Fruit fly (Drosophila melanogaster): Measurements from ENCODE around the gene CG14453.
A peak's percentile ranks its signal among the peaks of the same experiment; 100 is the strongest.

The CG14453 gene

dm6 chr3L:22717137-22717767, 23.4 kb downstream of the CG14453 start, which contains the start of the genes ArfGAP3 and CG32452 (continued):
- TF ChIP-seq CG15601 (tag; optimal IDR thresholded peaks at IDR 0.05), result peak; percentile 77
- peak; percentile 58; the same call in 1 of the 2 replicates for TF ChIP-seq unc-4 (GFP tag; IDR thresholded peaks at IDR 0.05; ENCODE audit: partially characterized antibody)
- TF ChIP-seq NFAT (GFP tag; IDR thresholded peaks at IDR 0.05), result peak; percentile 72
- peak; percentile 67 for TF ChIP-seq Hr3 (GFP tag; optimal IDR thresholded peaks at IDR 0.05)
- TF ChIP-seq br (optimal IDR thresholded peaks at IDR 0.05), result no peak
- TF ChIP-seq Ptx1 (GFP tag; IDR thresholded peaks at IDR 0.05), result peak; percentile 80
- TF ChIP-seq Awh (GFP tag; IDR thresholded peaks at IDR 0.05), result no peak; the same call in 1 of the 2 replicates
- peak; percentile 50 for TF ChIP-seq MTF-1 (GFP tag; optimal IDR thresholded peaks at IDR 0.05; ENCODE audit: borderline replicate concordance)
- peak; percentile 53 for TF ChIP-seq tx (GFP tag; optimal IDR thresholded peaks at IDR 0.05)
- TF ChIP-seq prd (optimal IDR thresholded peaks at IDR 0.05), result no peak
- TF ChIP-seq prd (GFP tag; IDR thresholded peaks at IDR 0.05), result peak; percentile 84
- TF ChIP-seq gcm (GFP tag; optimal IDR thresholded peaks at IDR 0.05), result peak; percentile 54
- peak; percentile 91 for TF ChIP-seq row (GFP tag; IDR thresholded peaks at IDR 0.05)
- TF ChIP-seq CG1024 (GFP tag; IDR thresholded peaks at IDR 0.05), result 0 out of 2 replicates have a peak, but pooled peaks have one; percentile 28
- peak; percentile 75 for TF ChIP-seq CG12942 (GFP tag; optimal IDR thresholded peaks at IDR 0.05)
- peak; percentile 41 for TF ChIP-seq Usf (GFP tag; optimal IDR thresholded peaks at IDR 0.05)
- TF ChIP-seq CG16815 (GFP tag; optimal IDR thresholded peaks at IDR 0.05), result peak; percentile 51
- peak; percentile 95 for TF ChIP-seq CG18011 (GFP tag; optimal IDR thresholded peaks at IDR 0.05)
- peak; percentile 52 for TF ChIP-seq Nf-YB (GFP tag; optimal IDR thresholded peaks at IDR 0.05)
- TF ChIP-seq Fer3 (tag; optimal IDR thresholded peaks at IDR 0.05), result peak; percentile 78
- no peak for TF ChIP-seq cad (GFP tag; optimal IDR thresholded peaks at IDR 0.05)
- TF ChIP-seq sens (GFP tag), result peak; percentile 93
- TF ChIP-seq CG7928 (GFP tag; optimal IDR thresholded peaks at IDR 0.05), result no peak
- TF ChIP-seq CG10543 (GFP tag; optimal IDR thresholded peaks at IDR 0.05), result peak; percentile 81
- no peak for TF ChIP-seq Tbp (GFP tag; optimal IDR thresholded peaks at IDR 0.05)
- peak; percentile 66 for TF ChIP-seq CG8290 (GFP tag; optimal IDR thresholded peaks at IDR 0.05)
- peak; percentile 24 to 71 for TF ChIP-seq CG8290 (tag; optimal IDR thresholded peaks at IDR 0.05)
- TF ChIP-seq CG11398 (GFP tag; optimal IDR thresholded peaks at IDR 0.05), result peak; percentile 27
- peak; percentile 55 for TF ChIP-seq her (GFP tag; optimal IDR thresholded peaks at IDR 0.05)
- peak; percentile 50 for TF ChIP-seq CrebB (tag; optimal IDR thresholded peaks at IDR 0.05)
- TF ChIP-seq CG4707 (GFP tag; optimal IDR thresholded peaks at IDR 0.05), result no peak
- no peak for TF ChIP-seq hth (optimal IDR thresholded peaks at IDR 0.05)
- no peak for TF ChIP-seq Vsx1 (GFP tag; optimal IDR thresholded peaks at IDR 0.05)
- peak; percentile 61 for TF ChIP-seq CG10462 (GFP tag; optimal IDR thresholded peaks at IDR 0.05)
- peak; percentile 79 for TF ChIP-seq CG14441 (GFP tag; IDR thresholded peaks at IDR 0.05)
- no peak for TF ChIP-seq CG7987 (GFP tag; optimal IDR thresholded peaks at IDR 0.05)
- peak; percentile 33 for TF ChIP-seq oc (tag; optimal IDR thresholded peaks at IDR 0.05)
- TF ChIP-seq Lim3 (GFP tag; IDR thresholded peaks at IDR 0.05), result no peak
- no peak for TF ChIP-seq Doc2 (GFP tag; IDR thresholded peaks at IDR 0.05)
- peak; percentile 73 for TF ChIP-seq sug (tag; optimal IDR thresholded peaks at IDR 0.05)
- peak; percentile 69 for TF ChIP-seq Camta (GFP tag; optimal IDR thresholded peaks at IDR 0.05)
- TF ChIP-seq en (GFP tag; optimal IDR thresholded peaks at IDR 0.05), result peak; percentile 5
- no peak for TF ChIP-seq CG2199 (GFP tag; IDR thresholded peaks at IDR 0.05)

All from whole organism, embryonic.